Worm (Caenorhabditis elegans) whole organism, young adult: ENCODE data around the gene srz-66.

Source experiments
- B0035.1 ChIP-seq: sonication (generic microtip); optimal IDR thresholded peaks from 2 replicates; lab custom pipeline; 2016; ENCODE audit warnings: missing genetic modification characterization, mild to moderate bottlenecking, missing compliant biosample characterization, missing genotype, missing genetic modification reagents
- B0336.3 ChIP-seq: fragments of 200-800 bp; sonication (Bioruptor generic); IDR thresholded peaks from 2 replicates; pipeline ENCODE4 v1.3.6; 2022; ENCODE audit warnings: missing genetic modification characterization, missing compliant biosample characterization
- D2030.7 ChIP-seq: fragments of 200-800 bp; sonication (Bioruptor generic); IDR thresholded peaks from 2 replicates; pipeline ENCODE4 v1.3.6; 2022; ENCODE audit warnings: missing genetic modification reagents, missing genetic modification characterization, missing compliant biosample characterization
- F39B2.1 ChIP-seq: fragments of 200-800 bp; sonication (Bioruptor generic); IDR thresholded peaks from 2 replicates; pipeline ENCODE4 v1.3.6; 2022; ENCODE audit warnings: missing genetic modification reagents, missing genetic modification characterization, missing compliant biosample characterization
- T07F8.4 ChIP-seq: sonication (generic microtip); optimal IDR thresholded peaks from 2 replicates; lab custom pipeline; 2016; ENCODE audit warnings: mild to moderate bottlenecking, missing genetic modification characterization, moderate library complexity, missing compliant biosample characterization
- aptf-3 ChIP-seq: fragments of 200-800 bp; sonication (Bioruptor generic); IDR thresholded peaks from 2 replicates; pipeline ENCODE4 v1.3.6; 2022; ENCODE audit warnings: missing genetic modification characterization, missing compliant biosample characterization
- bed-1 ChIP-seq: fragments of 200-800 bp; sonication (Bioruptor generic); IDR thresholded peaks from 2 replicates; pipeline ENCODE4 v1.3.6; 2022; ENCODE audit warnings: missing genetic modification reagents, missing genetic modification characterization, missing compliant biosample characterization
- ceh-58 ChIP-seq: fragments of 200-800 bp; sonication (Bioruptor generic); IDR thresholded peaks from 2 replicates; pipeline ENCODE4 v1.3.6; 2022; ENCODE audit warnings: missing genetic modification characterization, missing compliant biosample characterization
- ceh-91 ChIP-seq: fragments of 200-800 bp; sonication (Bioruptor generic); IDR thresholded peaks from 2 replicates; pipeline ENCODE4 v1.3.6; 2022; ENCODE audit warnings: missing genetic modification reagents, missing genetic modification characterization, missing compliant biosample characterization
- efl-1 ChIP-seq: fragments of 150-350 bp; optimal IDR thresholded peaks from 2 replicates; lab custom pipeline; 2014; ENCODE audit warnings: missing biosample characterization, missing genetic modification reagents, missing genetic modification characterization
- egl-18 ChIP-seq: fragments of 200-800 bp; sonication (Bioruptor generic); IDR thresholded peaks from 2 replicates; pipeline ENCODE4 v1.3.6; 2022; ENCODE audit warnings: missing genetic modification reagents, missing genetic modification characterization, missing compliant biosample characterization
- egrh-3 ChIP-seq: fragments of 200-800 bp; sonication (Bioruptor generic); IDR thresholded peaks from 2 replicates; pipeline ENCODE4 v1.3.6; 2022; ENCODE audit warnings: missing genetic modification reagents, missing genetic modification characterization, missing compliant biosample characterization
- gei-17 ChIP-seq: fragments of 200-800 bp; sonication (Bioruptor generic); optimal IDR thresholded peaks from 2 replicates; lab custom pipeline; 2018; ENCODE audit warnings: mild to moderate bottlenecking, missing genetic modification characterization, missing compliant biosample characterization
- hmg-1.2 ChIP-seq: fragments of 200-800 bp; sonication (Bioruptor generic); IDR thresholded peaks from 2 replicates; pipeline ENCODE4 v1.3.6; 2022; ENCODE audit warnings: missing genetic modification reagents, missing genetic modification characterization, missing compliant biosample characterization
- hsf-1 ChIP-seq: fragments of 200-800 bp; sonication (Bioruptor generic); IDR thresholded peaks from 2 replicates; pipeline ENCODE4 v1.3.6; 2022; ENCODE audit warnings: missing genetic modification reagents, missing genetic modification characterization, missing compliant biosample characterization
- lin-26 ChIP-seq: fragments of 200-800 bp; sonication (Bioruptor generic); IDR thresholded peaks from 2 replicates; pipeline ENCODE4 v1.3.6; 2022; ENCODE audit warnings: missing genetic modification reagents, missing genetic modification characterization, missing compliant biosample characterization
- lin-35 ChIP-seq, 3 experiments: fragments of 150-350 bp in 2 of 3; sonication (generic microtip) in 1 of 3; optimal IDR thresholded peaks; 2 replicates each; lab custom pipeline; 2014 to 2018; ENCODE audit warnings: missing biosample characterization in 3 of 3, missing genetic modification characterization in 3 of 3, missing genetic modification reagents in 3 of 3
- lir-1 ChIP-seq: fragments of 200-800 bp; sonication (Bioruptor generic); conservative IDR thresholded peaks from 2 replicates; pipeline ENCODE4 v1.3.6; 2022; ENCODE audit warnings: missing genetic modification reagents, missing genetic modification characterization, missing compliant biosample characterization
- lsy-27 ChIP-seq: sonication (generic microtip); optimal IDR thresholded peaks from 2 replicates; lab custom pipeline; 2017; ENCODE audit warnings: missing genetic modification characterization, mild to moderate bottlenecking, missing compliant biosample characterization, antibody characterized with exemption, missing genotype, borderline replicate concordance; ENCODE audit not compliant: insufficient read depth
- madf-6 ChIP-seq: fragments of 200-800 bp; sonication (Bioruptor generic); IDR thresholded peaks from 2 replicates; pipeline ENCODE4 v1.3.6; 2022; ENCODE audit warnings: missing genetic modification reagents, missing genetic modification characterization, missing compliant biosample characterization
- madf-8 ChIP-seq: fragments of 200-800 bp; sonication (Bioruptor generic); conservative IDR thresholded peaks from 2 replicates; pipeline ENCODE4 v1.3.6; 2022; ENCODE audit warnings: missing genetic modification reagents, missing genetic modification characterization, missing compliant biosample characterization
- mel-28 ChIP-seq: sonication (generic microtip); optimal IDR thresholded peaks from 2 replicates; lab custom pipeline; 2016; ENCODE audit warnings: borderline replicate concordance, mild to moderate bottlenecking, missing genetic modification characterization, missing compliant biosample characterization
- mes-4 ChIP-seq: sonication (generic microtip); optimal IDR thresholded peaks from 2 replicates; lab custom pipeline; 2016; ENCODE audit warnings: missing genotype, missing genetic modification characterization, missing compliant biosample characterization
- nhr-120 ChIP-seq: fragments of 200-800 bp; sonication (Bioruptor generic); IDR thresholded peaks from 2 replicates; pipeline ENCODE4 v1.3.6; 2022; ENCODE audit warnings: missing genetic modification characterization, missing compliant biosample characterization
- nhr-179 ChIP-seq: sonication (generic microtip); optimal IDR thresholded peaks from 2 replicates; lab custom pipeline; 2016; ENCODE audit warnings: mild to moderate bottlenecking, missing genetic modification characterization, missing compliant biosample characterization
- pha-4 ChIP-seq: fragments of 150-350 bp; sonication (generic microtip); optimal IDR thresholded peaks from 2 replicates; lab custom pipeline; 2014; ENCODE audit warnings: missing biosample characterization, missing genetic modification reagents, missing genetic modification characterization
- rcor-1 ChIP-seq: fragments of 200-800 bp; sonication (Bioruptor generic); IDR thresholded peaks from 2 replicates; pipeline ENCODE4 v1.3.6; 2022; ENCODE audit warnings: missing genetic modification reagents, missing genetic modification characterization, missing compliant biosample characterization
- rec-8 ChIP-seq, 2 experiments: sonication (generic microtip); optimal IDR thresholded peaks; 2 replicates each; lab custom pipeline; 2016; ENCODE audit warnings: mild to moderate bottlenecking in 2 of 2, missing genetic modification characterization in 2 of 2, missing genetic modification reagents in 2 of 2, missing genotype in 2 of 2, missing biosample characterization in 1 of 2, missing compliant biosample characterization in 1 of 2, moderate library complexity in 1 of 2
- snpc-1.1 ChIP-seq: sonication (generic microtip); optimal IDR thresholded peaks from 2 replicates; lab custom pipeline; 2017; ENCODE audit warnings: missing genetic modification characterization, mild to moderate bottlenecking, missing compliant biosample characterization, antibody characterized with exemption, moderate library complexity, missing genotype, missing genetic modification reagents; ENCODE audit not compliant: insufficient read depth
- snpc-4 ChIP-seq, 5 experiments: fragments of 150-350 bp in 1 of 5; sonication (generic microtip) in 4 of 5; optimal IDR thresholded peaks; 2 replicates each; lab custom pipeline; 2014 to 2018; ENCODE audit warnings: missing genetic modification characterization in 5 of 5, missing biosample characterization in 3 of 5, antibody characterized with exemption in 2 of 5, mild to moderate bottlenecking in 2 of 5, missing compliant biosample characterization in 2 of 5, missing genotype in 2 of 5, moderate library complexity in 2 of 5, missing genetic modification reagents in 1 of 5
- tbp1 ChIP-seq: fragments of 200-800 bp; sonication (Bioruptor generic); optimal IDR thresholded peaks from 2 replicates; lab custom pipeline; 2018; ENCODE audit warnings: mild to moderate bottlenecking, missing genetic modification characterization, missing compliant biosample characterization
- unc-130 ChIP-seq: sonication (generic microtip); optimal IDR thresholded peaks from 2 replicates; lab custom pipeline; 2016; ENCODE audit warnings: missing genetic modification reagents, missing genetic modification characterization, missing compliant biosample characterization
- xnd-1 ChIP-seq: sonication (generic microtip); optimal IDR thresholded peaks from 2 replicates; lab custom pipeline; 2016; ENCODE audit warnings: missing genotype, missing genetic modification reagents, missing genetic modification characterization, missing compliant biosample characterization
- ztf-18 ChIP-seq: sonication (generic microtip); optimal IDR thresholded peaks from 2 replicates; lab custom pipeline; 2016; ENCODE audit warnings: missing genotype, mild to moderate bottlenecking, missing genetic modification characterization, missing compliant biosample characterization
- ztf-22 ChIP-seq: fragments of 200-800 bp; sonication (Bioruptor generic); optimal IDR thresholded peaks from 2 replicates; lab custom pipeline; 2018; ENCODE audit warnings: mild to moderate bottlenecking, missing genetic modification characterization, moderate library complexity, missing compliant biosample characterization

Gene srz-66

DNA sequence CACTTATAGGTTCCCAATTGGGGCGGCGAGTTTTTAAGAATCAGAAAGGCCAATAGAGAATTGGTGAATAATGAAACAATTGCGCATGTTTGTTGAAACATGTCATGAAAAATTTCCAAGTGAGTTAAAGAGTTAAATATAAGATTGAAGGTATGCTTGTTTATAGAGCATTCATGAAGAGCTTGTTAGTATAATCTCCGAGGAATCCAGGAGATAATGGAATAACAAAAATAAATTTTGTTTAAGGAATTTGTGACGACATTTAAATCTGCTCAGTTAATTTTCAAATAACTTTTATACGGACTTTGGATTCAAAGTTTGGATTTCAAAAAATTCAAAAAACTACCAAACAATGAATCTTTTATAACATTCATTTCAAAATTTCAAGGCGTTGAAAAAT, 23.0 kb upstream of the srz-66 start, which contains the start of gene str-199:
str-199 (minus strand) TSS at position 101 of the 400 bp plus-strand sequence.
- TF ChIP-seq snpc-1.1 (tag; lab: Kevin White, UChicago) (no peak), ztf-22 (GFP tag; lab: Kevin White, UChicago) (no peak), hmg-1.2 (GFP tag; lab: Robert Waterston, UW) (no peak), hsf-1 (GFP tag; lab: Robert Waterston, UW) (no peak), gei-17 (GFP tag; lab: Kevin White, UChicago) (no peak), nhr-120 (GFP tag; lab: Robert Waterston, UW) (no peak), B0035.1 (no peak), unc-130 (GFP tag; lab: Kevin White, UChicago) (no peak)
- TF ChIP-seq, all 124 proteins: peak for 0

DNA sequence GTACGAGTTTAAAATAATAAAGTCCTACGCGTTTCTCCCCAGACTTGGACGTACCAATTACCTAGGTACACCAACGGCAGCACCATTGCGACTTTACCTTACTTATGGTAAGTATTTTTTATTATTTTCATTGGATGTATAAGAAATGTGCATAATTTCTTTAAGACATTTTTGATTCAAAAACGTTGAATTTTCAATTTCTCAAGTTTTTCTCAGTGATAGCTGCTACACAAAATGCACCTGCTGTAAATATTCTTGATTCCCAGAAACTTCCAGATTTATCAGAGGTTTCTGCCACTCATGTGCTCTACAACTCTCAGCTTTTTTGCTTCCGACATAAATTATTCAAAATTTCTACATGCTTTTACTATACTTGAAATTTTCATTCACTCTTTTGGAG, 14.7 kb upstream of the srz-66 start, which contains the start of gene srh-159:
srh-159 (plus strand) TSS at position 301 of the 400 bp plus-strand sequence.
- TF ChIP-seq egl-18 = no peak
- no peak for TF ChIP-seq aptf-3 (GFP tag; lab: Robert Waterston, UW)
- TF ChIP-seq rcor-1 = no peak
- TF ChIP-seq nhr-179 (tag; lab: Kevin White, UChicago) = no peak
- TF ChIP-seq F39B2.1 = no peak
- no peak for TF ChIP-seq tbp1
- TF ChIP-seq lir-1 (GFP tag; lab: Robert Waterston, UW) = no peak
- TF ChIP-seq T07F8.4 (tag; lab: Kevin White, UChicago) = no peak
- no peak for TF ChIP-seq B0336.3 (GFP tag; lab: Robert Waterston, UW)
- no peak for TF ChIP-seq xnd-1 (tag; lab: Kevin White, UChicago)
- TF ChIP-seq D2030.7 = no peak
- no peak for TF ChIP-seq lin-26 (GFP tag; lab: Robert Waterston, UW)

ce11 chrV:17178457-17178856, 11.1 kb upstream of the srz-66 start, which contains the start of gene srh-174:
TSS of gene srh-174 (plus strand) at chrV:17178757.
- TF ChIP-seq mel-28 (no peak), ztf-18 (tag; lab: Kevin White, UChicago) (no peak), efl-1 (GFP tag; lab: Kevin White, UChicago) (no peak), pha-4 (tag; lab: Kevin White, UChicago) (no peak), madf-6 (GFP tag; lab: Robert Waterston, UW) (no peak), snpc-4 (GFP tag; optimal IDR thresholded peaks at IDR 0.05; lab: Kevin White, UChicago) (no peak), snpc-4 (tag; optimal IDR thresholded peaks at IDR 0.05; lab: Kevin White, UChicago) (no peak)
- TF ChIP-seq, all 124 proteins: peak for 0

ce11 chrV:17177967-17178366, 10.6 kb upstream of the srz-66 start, which contains the start of gene srsx-1:
TSS of gene srsx-1 (minus strand) at chrV:17178067.
- TF ChIP-seq bed-1 (GFP tag; lab: Robert Waterston, UW) (no peak), pha-4 (tag; lab: Kevin White, UChicago) (no peak), madf-8 (no peak)

DNA sequence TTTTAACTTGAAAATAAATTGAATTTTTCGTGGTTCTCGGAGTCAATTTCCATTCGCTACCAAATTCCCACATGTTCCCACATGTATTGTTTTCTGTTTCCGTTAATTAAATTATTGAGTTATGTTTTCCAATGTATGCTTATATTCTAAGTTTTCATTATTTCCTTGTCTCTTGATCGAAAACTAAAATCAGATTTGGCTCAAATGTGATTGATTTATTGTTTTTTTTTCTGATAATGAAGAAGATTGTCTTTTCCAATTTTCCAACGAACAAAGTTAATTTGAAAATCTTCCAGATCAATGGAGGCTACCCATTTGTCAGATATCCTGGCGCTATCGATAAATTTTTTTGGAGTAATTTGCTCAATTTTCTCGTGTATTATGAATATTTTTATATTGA, 6.4 kb upstream of the srz-66 start, which contains the start of gene srbc-25:
srbc-25 (plus strand) TSS at position 301 of the 400 bp plus-strand sequence.
- TF ChIP-seq ceh-58 (GFP tag; lab: Robert Waterston, UW) (no peak), egrh-3 (GFP tag; lab: Robert Waterston, UW) (no peak), ceh-91 (GFP tag; lab: Robert Waterston, UW) (no peak), mes-4 (tag; lab: Kevin White, UChicago) (no peak), rec-8 (tag; optimal IDR thresholded peaks at IDR 0.05; lab: Kevin White, UChicago) (no peak), lsy-27 (tag; lab: Kevin White, UChicago) (no peak), lin-35 (GFP tag; optimal IDR thresholded peaks at IDR 0.05; lab: Kevin White, UChicago) (no peak)
